Worm (Caenorhabditis elegans) whole organism, late embryonic: ENCODE measurements around the gene F58G11.4.

Experiments used
- ama-1 ChIP-seq: fragments of 150-350 bp; optimal IDR thresholded peaks from 2 replicates; lab custom pipeline; 2014
- dmd-4 ChIP-seq: sonication (generic microtip); optimal IDR thresholded peaks from 2 replicates; lab custom pipeline; 2016; ENCODE audit warnings: borderline replicate concordance, missing genetic modification characterization, missing compliant biosample characterization
- dve-1 ChIP-seq: sonication (generic microtip); optimal IDR thresholded peaks from 2 replicates; lab custom pipeline; 2017; ENCODE audit warnings: antibody characterized with exemption, mild to moderate bottlenecking, missing genetic modification characterization, missing compliant biosample characterization
- elt-2 ChIP-seq: sonication (generic microtip); optimal IDR thresholded peaks from 2 replicates; lab custom pipeline; 2016; ENCODE audit warnings: missing genetic modification reagents, missing genetic modification characterization, missing compliant biosample characterization
- ets-4 ChIP-seq: sonication (generic microtip); optimal IDR thresholded peaks from 2 replicates; lab custom pipeline; 2016; ENCODE audit warnings: missing genetic modification characterization, missing compliant biosample characterization
- fkh-10 ChIP-seq: fragments of 150-350 bp; optimal IDR thresholded peaks from 2 replicates; lab custom pipeline; 2014; ENCODE audit warnings: missing biosample characterization, missing genetic modification reagents, missing genetic modification characterization
- hlh-30 ChIP-seq: sonication (generic microtip); optimal IDR thresholded peaks from 2 replicates; lab custom pipeline; 2017; ENCODE audit warnings: antibody characterized with exemption, missing genetic modification characterization, missing compliant biosample characterization; ENCODE audit not compliant: insufficient read depth
- madf-2 ChIP-seq: sonication (generic microtip); optimal IDR thresholded peaks from 2 replicates; lab custom pipeline; 2017; ENCODE audit warnings: missing genetic modification characterization, missing compliant biosample characterization
- nhr-11 ChIP-seq: fragments of 150-350 bp; optimal IDR thresholded peaks from 2 replicates; lab custom pipeline; 2014; ENCODE audit warnings: missing biosample characterization, missing genetic modification characterization
- rnt-1 ChIP-seq: sonication (generic microtip); optimal IDR thresholded peaks from 2 replicates; lab custom pipeline; 2016; ENCODE audit warnings: missing genetic modification characterization, missing compliant biosample characterization
- sox-2 ChIP-seq: fragments of 200-800 bp; sonication (Bioruptor generic); IDR thresholded peaks from 2 replicates; pipeline ENCODE4 v1.3.6; 2022; ENCODE audit warnings: missing genetic modification reagents, missing genetic modification characterization, missing compliant biosample characterization
- tbx-2 ChIP-seq: sonication (generic microtip); optimal IDR thresholded peaks from 2 replicates; lab custom pipeline; 2016; ENCODE audit warnings: missing genetic modification characterization, missing compliant biosample characterization
- ttx-3 ChIP-seq: sonication (generic microtip); optimal IDR thresholded peaks from 2 replicates; lab custom pipeline; 2016; ENCODE audit warnings: missing genetic modification reagents, missing genetic modification characterization, missing compliant biosample characterization
- zip-5 ChIP-seq: sonication (generic microtip); optimal IDR thresholded peaks from 2 replicates; lab custom pipeline; 2016; ENCODE audit warnings: missing genetic modification characterization, missing compliant biosample characterization

- TF ChIP-seq madf-2 (tag; lab: Kevin White, UChicago) (no peak), hlh-30 (tag; lab: Kevin White, UChicago) (no peak), rnt-1 (tag; lab: Kevin White, UChicago) (no peak), dmd-4 (no peak), fkh-10 (no peak), tbx-2 (tag; lab: Kevin White, UChicago) (peak; percentile 62), ama-1 (lab: Kevin White, UChicago) (no peak), ttx-3 (tag; lab: Kevin White, UChicago) (no peak), sox-2 (GFP tag; lab: Robert Waterston, UW) (no peak), dve-1 (tag; lab: Kevin White, UChicago) (peak; percentile 21), nhr-11 (tag; lab: Kevin White, UChicago) (no peak), elt-2 (tag; lab: Kevin White, UChicago) (no peak), zip-5 (tag; lab: Kevin White, UChicago) (no peak), ets-4 (tag; lab: Kevin White, UChicago) (no peak)
These were observed 17.1 kb upstream of the F58G11.4 start for ce11 chrV:13655202-13655764.
